Worm (Caenorhabditis elegans): Measurements from ENCODE around the gene K02E7.4.

DNA sequence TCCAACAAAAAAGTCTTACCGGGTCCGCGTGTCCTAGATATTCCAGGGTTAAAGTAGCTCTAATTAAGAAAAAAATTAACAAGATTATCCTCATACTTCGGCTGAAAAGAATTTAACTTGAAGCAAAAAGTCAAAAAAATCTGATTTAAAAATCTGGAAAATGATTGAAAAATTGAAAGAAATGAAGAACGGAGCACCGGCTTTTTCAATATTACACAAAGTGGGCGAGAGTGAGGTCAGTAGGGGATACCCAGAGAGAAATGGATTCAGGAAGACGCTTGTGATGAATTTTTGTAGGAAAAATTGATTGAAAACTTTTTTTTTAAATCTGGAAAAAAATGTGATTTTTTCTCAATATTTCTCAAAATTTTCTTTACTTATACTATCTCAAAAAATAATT lies 28.5 kb downstream of the K02E7.4 start, which contains the start of gene pho-14:
- TF ChIP-seq ama-1 (optimal IDR thresholded peaks at IDR 0.05) (no peak), ceh-36 (tag; optimal IDR thresholded peaks at IDR 0.05) (no peak), scrt-1 (GFP tag; IDR thresholded peaks at IDR 0.05) (no peak), ets-7 (tag; optimal IDR thresholded peaks at IDR 0.05) (no peak), aly-1 (tag; optimal IDR thresholded peaks at IDR 0.05) (no peak), ceh-13 (GFP tag; optimal IDR thresholded peaks at IDR 0.05) (no peak)
